Worm (Caenorhabditis elegans) whole organism, L4 larva: ENCODE measurements around the gene ugt-43.
A peak's percentile ranks its signal among the peaks of the same experiment; 100 is the strongest.

Experiments
- F49E8.2 ChIP-seq: sonication (generic microtip); optimal IDR thresholded peaks from 2 replicates; lab custom pipeline; 2016; ENCODE audit warnings: missing compliant biosample characterization, mild to moderate bottlenecking, missing genetic modification characterization, borderline replicate concordance
- R02D3.7 ChIP-seq: fragments of 150-350 bp; sonication (generic microtip); optimal IDR thresholded peaks from 3 replicates; lab custom pipeline; 2014; ENCODE audit warnings: missing biosample characterization, missing genetic modification characterization
- ceh-28 ChIP-seq: fragments of 150-350 bp; optimal IDR thresholded peaks from 2 replicates; lab custom pipeline; 2014; ENCODE audit warnings: missing biosample characterization, missing genetic modification reagents, missing genetic modification characterization
- cey-2 ChIP-seq: sonication (generic microtip); optimal IDR thresholded peaks from 3 replicates; lab custom pipeline; 2017; ENCODE audit warnings: missing genetic modification characterization, mild to moderate bottlenecking, missing compliant biosample characterization, antibody characterized with exemption, borderline replicate concordance; ENCODE audit not compliant: insufficient read depth
- daf-12 ChIP-seq: fragments of 150-350 bp; optimal IDR thresholded peaks from 2 replicates; lab custom pipeline; 2014; ENCODE audit warnings: missing biosample characterization, missing genetic modification reagents, missing genetic modification characterization
- fos-1 ChIP-seq: fragments of 150-350 bp; optimal IDR thresholded peaks from 2 replicates; lab custom pipeline; 2014; ENCODE audit warnings: missing biosample characterization, missing genetic modification characterization
- lin-15B ChIP-seq: fragments of 150-350 bp; sonication (generic microtip); optimal IDR thresholded peaks from 3 replicates; lab custom pipeline; 2014; ENCODE audit warnings: missing biosample characterization, missing genetic modification characterization
- mdl-1 ChIP-seq, 2 experiments: fragments of 150-350 bp in 1 of 2; sonication (generic microtip) in 1 of 2; optimal IDR thresholded peaks; 2 replicates each; lab custom pipeline; 2014 to 2017; ENCODE audit warnings: missing biosample characterization in 2 of 2, missing genetic modification characterization in 2 of 2
- nhr-10 ChIP-seq: fragments of 150-350 bp; optimal IDR thresholded peaks from 2 replicates; lab custom pipeline; 2014; ENCODE audit warnings: missing biosample characterization, missing genetic modification characterization
- nhr-237 ChIP-seq: sonication (generic microtip); optimal IDR thresholded peaks from 2 replicates; lab custom pipeline; 2017; ENCODE audit warnings: missing biosample characterization, missing genetic modification characterization
- php-3 ChIP-seq: fragments of 200-800 bp; sonication (Bioruptor generic); IDR thresholded peaks from 2 replicates; pipeline ENCODE4 v1.3.6; 2022; ENCODE audit warnings: missing genetic modification reagents, missing genetic modification characterization, missing compliant biosample characterization
- pqm-1 ChIP-seq: sonication (generic microtip); optimal IDR thresholded peaks from 2 replicates; lab custom pipeline; 2017; ENCODE audit warnings: missing biosample characterization, missing genetic modification characterization
- snpc-4 ChIP-seq: fragments of 150-350 bp; optimal IDR thresholded peaks from 2 replicates; lab custom pipeline; 2014; ENCODE audit warnings: missing biosample characterization, missing genetic modification characterization

DNA sequence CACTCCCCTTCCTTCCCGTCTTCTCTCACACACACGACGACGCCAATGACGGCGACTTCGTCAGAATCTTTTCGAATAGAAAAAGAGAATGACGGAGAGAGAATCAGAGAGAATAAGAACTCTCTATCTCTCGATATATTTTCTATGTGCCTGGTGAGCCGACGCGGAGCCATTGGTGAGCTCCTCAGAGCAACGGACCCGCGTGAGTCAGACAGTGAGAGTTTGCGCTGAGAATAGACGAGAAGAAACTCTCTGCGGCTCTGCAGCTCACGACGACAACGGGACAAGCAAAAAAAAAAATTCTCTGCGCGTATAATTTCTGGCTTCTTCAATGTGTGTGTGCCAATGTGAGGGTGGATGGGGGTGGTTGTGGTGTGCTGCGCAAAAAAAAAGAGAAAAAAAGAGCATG is 35.6 kb downstream of the ugt-43 start:
- no peak for TF ChIP-seq fos-1 (tag; lab: Kevin White, UChicago)
- TF ChIP-seq lin-15B = no peak
- TF ChIP-seq pqm-1 (tag; lab: Kevin White, UChicago) = no peak
- no peak for TF ChIP-seq snpc-4 (tag; lab: Kevin White, UChicago)
- TF ChIP-seq php-3 = no peak
- TF ChIP-seq nhr-237 = no peak
- TF ChIP-seq ceh-28 = no peak
- no peak for TF ChIP-seq nhr-10
- TF ChIP-seq R02D3.7 (tag; lab: Kevin White, UChicago) = no peak
- TF ChIP-seq daf-12 (tag; lab: Kevin White, UChicago) = no peak
- TF ChIP-seq cey-2 (tag; lab: Kevin White, UChicago) = no peak
- no peak for TF ChIP-seq F49E8.2 (tag; lab: Kevin White, UChicago)
- TF ChIP-seq mdl-1 (tag; optimal IDR thresholded peaks at IDR 0.05; lab: Kevin White, UChicago) = peak in 1 of 2 experiments; percentile 54
